Fruit fly (Drosophila melanogaster) whole organism, embryonic: ENCODE data around the gene MFS9.

Source experiments
- Asciz ChIP-seq: fragments of 200-800 bp; sonication (Bioruptor generic); optimal IDR thresholded peaks from 2 replicates; lab custom pipeline; 2017; ENCODE audit warnings: missing biosample characterization, mild to moderate bottlenecking, missing genetic modification characterization, missing genetic modification reagents
- CG12236 ChIP-seq: fragments of 200-800 bp; sonication (Bioruptor generic); optimal IDR thresholded peaks from 2 replicates; lab custom pipeline; 2016; ENCODE audit warnings: missing biosample characterization, missing genetic modification characterization
- CG12659 ChIP-seq: fragments of 200-800 bp; sonication (Bioruptor generic); optimal IDR thresholded peaks from 3 replicates; lab custom pipeline; 2017; ENCODE audit warnings: mild to moderate bottlenecking, missing biosample characterization, missing genetic modification reagents, missing genetic modification characterization
- CG13287 ChIP-seq: fragments of 200-800 bp; sonication (Bioruptor generic); IDR thresholded peaks from 2 replicates; pipeline ENCODE4 v1.3.6; 2022; ENCODE audit warnings: missing biosample characterization, missing genetic modification characterization; ENCODE audit not compliant: partially characterized antibody
- CG14050 ChIP-seq: fragments of 200-800 bp; sonication (Bioruptor generic); IDR thresholded peaks from 3 replicates; pipeline ENCODE4 v1.3.6; 2022; ENCODE audit warnings: missing biosample characterization, missing genetic modification characterization
- CG17802 ChIP-seq: fragments of 200-800 bp; sonication (Bioruptor generic); optimal IDR thresholded peaks from 2 replicates; lab custom pipeline; 2018; ENCODE audit warnings: missing biosample characterization, mild to moderate bottlenecking, missing genetic modification characterization, moderate library complexity
- CG2875 ChIP-seq: fragments of 200-800 bp; sonication (Bioruptor generic); optimal IDR thresholded peaks from 2 replicates; lab custom pipeline; 2017; ENCODE audit warnings: missing biosample characterization, mild to moderate bottlenecking, missing genetic modification characterization, missing genetic modification reagents
- CG31224 ChIP-seq: fragments of 200-800 bp; sonication (Bioruptor generic); IDR thresholded peaks from 2 replicates; pipeline ENCODE4 v1.3.6; 2022; ENCODE audit warnings: missing biosample characterization, missing genetic modification characterization
- CG34422 ChIP-seq: fragments of 200-800 bp; sonication (Bioruptor generic); IDR thresholded peaks from 3 replicates; pipeline ENCODE4 v1.3.6; 2022; ENCODE audit warnings: missing biosample characterization, missing genetic modification characterization
- CG4282 ChIP-seq: fragments of 200-800 bp; sonication (Bioruptor generic); optimal IDR thresholded peaks from 2 replicates; lab custom pipeline; 2016; ENCODE audit warnings: missing biosample characterization, missing genetic modification characterization
- CG4730 ChIP-seq: fragments of 200-800 bp; sonication (Bioruptor generic); IDR thresholded peaks from 2 replicates; pipeline ENCODE4 v1.3.6; 2022; ENCODE audit warnings: missing biosample characterization, missing genetic modification characterization
- CG5953 ChIP-seq: fragments of 200-800 bp; sonication (Bioruptor generic); IDR thresholded peaks from 2 replicates; pipeline ENCODE4 v1.3.6; 2022; ENCODE audit warnings: missing biosample characterization, missing genetic modification characterization
- CG6272 ChIP-seq: fragments of 200-800 bp; sonication (Bioruptor generic); IDR thresholded peaks from 2 replicates; pipeline ENCODE4 v1.3.6; 2022; ENCODE audit warnings: missing biosample characterization, missing genetic modification characterization
- CG7963 ChIP-seq: fragments of 200-800 bp; sonication (Bioruptor generic); IDR thresholded peaks from 3 replicates; pipeline ENCODE4 v1.3.6; 2022; ENCODE audit warnings: missing biosample characterization, missing genetic modification characterization; ENCODE audit not compliant: partially characterized antibody
- CG9215 ChIP-seq: fragments of 200-800 bp; sonication (Bioruptor generic); IDR thresholded peaks from 2 replicates; pipeline ENCODE4 v1.3.6; 2022; ENCODE audit warnings: missing biosample characterization, missing genetic modification characterization
- CG9797 ChIP-seq: fragments of 200-800 bp; sonication (Bioruptor generic); optimal IDR thresholded peaks from 3 replicates; lab custom pipeline; 2018; ENCODE audit warnings: missing biosample characterization, mild to moderate bottlenecking, missing genetic modification characterization
- CHES-1-like ChIP-seq: fragments of 200-800 bp; sonication (Bioruptor generic); optimal IDR thresholded peaks from 2 replicates; lab custom pipeline; 2016; ENCODE audit warnings: missing biosample characterization, missing genetic modification characterization
- Dbx ChIP-seq: fragments of 200-800 bp; sonication (Bioruptor generic); IDR thresholded peaks from 3 replicates; pipeline ENCODE4 v1.3.6; 2022; ENCODE audit warnings: missing biosample characterization, missing genetic modification characterization
- Deaf1 ChIP-seq: fragments of 200-800 bp; optimal IDR thresholded peaks from 3 replicates; lab custom pipeline; 2019; ENCODE audit warnings: missing biosample characterization, mild to moderate bottlenecking, missing genetic modification characterization, moderate library complexity
- Dll ChIP-seq: fragments of 200-800 bp; sonication (Bioruptor generic); IDR thresholded peaks from 4 replicates; pipeline ENCODE4 v1.3.6; 2022; ENCODE audit warnings: missing biosample characterization, missing genetic modification characterization; ENCODE audit not compliant: partially characterized antibody
- Elba2 ChIP-seq: fragments of 200-800 bp; sonication (Bioruptor generic); optimal IDR thresholded peaks from 3 replicates; lab custom pipeline; 2016; ENCODE audit warnings: missing biosample characterization, missing genetic modification characterization
- Ets65A ChIP-seq: fragments of 200-800 bp; sonication (Bioruptor generic); peaks from one replicate; lab custom pipeline; 2016; ENCODE audit warnings: missing biosample characterization, missing genetic modification characterization
- Jarid2 ChIP-seq: fragments of 200-800 bp; sonication (Bioruptor generic); optimal IDR thresholded peaks from 3 replicates; lab custom pipeline; 2017; ENCODE audit warnings: mild to moderate bottlenecking, missing biosample characterization, missing genetic modification reagents, missing genetic modification characterization
- Lim3 ChIP-seq: fragments of 200-800 bp; sonication (Bioruptor generic); IDR thresholded peaks from 2 replicates; pipeline ENCODE4 v1.3.6; 2022; ENCODE audit warnings: missing biosample characterization, missing genetic modification characterization
- Sox100B ChIP-seq: fragments of 200-800 bp; sonication (Bioruptor generic); optimal IDR thresholded peaks from 3 replicates; lab custom pipeline; 2018; ENCODE audit warnings: missing biosample characterization, mild to moderate bottlenecking, missing genetic modification characterization
- abd-A ChIP-seq: fragments of 200-800 bp; sonication (Bioruptor generic); optimal IDR thresholded peaks from 3 replicates; lab custom pipeline; 2019; ENCODE audit warnings: missing biosample characterization, mild to moderate bottlenecking, missing genetic modification characterization, moderate library complexity
- aop ChIP-seq: fragments of 200-800 bp; sonication (Bioruptor generic); IDR thresholded peaks from 2 replicates; pipeline ENCODE4 v1.3.6; 2022; ENCODE audit warnings: missing biosample characterization, missing genetic modification characterization
- ap ChIP-seq: fragments of 200-800 bp; sonication (Bioruptor generic); IDR thresholded peaks from 2 replicates; pipeline ENCODE4 v1.3.6; 2022; ENCODE audit warnings: missing biosample characterization, missing genetic modification characterization
- btn ChIP-seq: fragments of 200-800 bp; sonication (Bioruptor generic); optimal IDR thresholded peaks from 2 replicates; lab custom pipeline; 2016; ENCODE audit warnings: missing biosample characterization, missing genetic modification characterization
- ci ChIP-seq: fragments of 200-800 bp; sonication (Bioruptor generic); IDR thresholded peaks from 3 replicates; pipeline ENCODE4 v1.3.6; 2022; ENCODE audit warnings: missing biosample characterization, missing genetic modification characterization
- crol ChIP-seq: fragments of 200-800 bp; sonication (Bioruptor generic); IDR thresholded peaks from 2 replicates; pipeline ENCODE4 v1.3.6; 2022; ENCODE audit warnings: missing biosample characterization, missing genetic modification characterization
- dan ChIP-seq: fragments of 200-800 bp; sonication (Bioruptor generic); IDR thresholded peaks from 2 replicates; pipeline ENCODE4 v1.3.6; 2022; ENCODE audit warnings: missing biosample characterization, missing genetic modification characterization
- inv ChIP-seq: fragments of 200-800 bp; sonication (Bioruptor generic); IDR thresholded peaks from 2 replicates; pipeline ENCODE4 v1.3.6; 2022; ENCODE audit warnings: missing biosample characterization, missing genetic modification characterization; ENCODE audit not compliant: partially characterized antibody
- kay ChIP-seq: fragments of 200-800 bp; sonication (Bioruptor generic); optimal IDR thresholded peaks from 2 replicates; lab custom pipeline; 2016; ENCODE audit warnings: missing biosample characterization, missing genetic modification characterization
- knrl ChIP-seq: fragments of 200-800 bp; sonication (Bioruptor generic); IDR thresholded peaks from 3 replicates; pipeline ENCODE4 v1.3.6; 2022; ENCODE audit warnings: missing biosample characterization, missing genetic modification characterization; ENCODE audit not compliant: partially characterized antibody
- lab ChIP-seq: fragments of 200-800 bp; sonication (Bioruptor generic); optimal IDR thresholded peaks from 3 replicates; lab custom pipeline; 2017; ENCODE audit warnings: missing biosample characterization, missing genetic modification characterization, mild to moderate bottlenecking, moderate library complexity, missing genetic modification reagents
- lilli ChIP-seq: fragments of 200-800 bp; sonication (Bioruptor generic); optimal IDR thresholded peaks from 3 replicates; lab custom pipeline; 2016; ENCODE audit warnings: missing biosample characterization, missing genetic modification characterization
- lov ChIP-seq, 2 experiments: fragments of 200-800 bp in 1 of 2; fragments of >200 bp in 1 of 2; sonication (Bioruptor generic) in 1 of 2; IDR thresholded peaks in 1 of 2; optimal IDR thresholded peaks in 1 of 2; 2 replicates in 1 of 2; 3 replicates in 1 of 2; pipeline versions ENCODE4 v1.3.6 to Lab custom; 2017 to 2022; ENCODE audit warnings: missing biosample characterization in 1 of 2, missing genetic modification characterization in 1 of 2
- maf-S ChIP-seq: fragments of 200-800 bp; sonication (Bioruptor generic); optimal IDR thresholded peaks from 2 replicates; lab custom pipeline; 2016; ENCODE audit warnings: missing biosample characterization, missing genetic modification characterization
- pum ChIP-seq: fragments of 200-800 bp; sonication (Bioruptor generic); optimal IDR thresholded peaks from 2 replicates; lab custom pipeline; 2016; ENCODE audit warnings: missing biosample characterization, missing genetic modification characterization
- pzg ChIP-seq: fragments of 200-800 bp; sonication (Bioruptor generic); optimal IDR thresholded peaks from 3 replicates; lab custom pipeline; 2018; ENCODE audit warnings: missing biosample characterization, mild to moderate bottlenecking, missing genetic modification characterization, moderate library complexity
- schlank ChIP-seq: fragments of 200-800 bp; sonication (Bioruptor generic); optimal IDR thresholded peaks from 2 replicates; lab custom pipeline; 2018; ENCODE audit warnings: missing biosample characterization, mild to moderate bottlenecking, missing genetic modification characterization
- slbo ChIP-seq: fragments of 200-800 bp; sonication (Bioruptor generic); IDR thresholded peaks from 2 replicates; pipeline ENCODE4 v1.3.6; 2022; ENCODE audit warnings: missing biosample characterization, missing genetic modification characterization
- slp2 ChIP-seq: fragments of 200-800 bp; sonication (Bioruptor generic); optimal IDR thresholded peaks from 2 replicates; lab custom pipeline; 2016; ENCODE audit warnings: missing biosample characterization, missing genetic modification characterization
- tin ChIP-seq: fragments of 200-800 bp; sonication (Bioruptor generic); optimal IDR thresholded peaks from 3 replicates; lab custom pipeline; 2016; ENCODE audit warnings: missing biosample characterization, missing genetic modification characterization
- tna ChIP-seq: fragments of 200-800 bp; sonication (Bioruptor generic); IDR thresholded peaks from 2 replicates; pipeline ENCODE4 v1.3.6; 2022; ENCODE audit warnings: missing biosample characterization, missing genetic modification characterization; ENCODE audit not compliant: partially characterized antibody
- trem ChIP-seq: fragments of 200-800 bp; optimal IDR thresholded peaks from 3 replicates; lab custom pipeline; 2019; ENCODE audit warnings: missing biosample characterization, mild to moderate bottlenecking, missing genetic modification characterization, moderate library complexity
- unc-4 ChIP-seq: fragments of 200-800 bp; sonication (Bioruptor generic); IDR thresholded peaks from 2 replicates; pipeline ENCODE4 v1.3.6; 2022; ENCODE audit warnings: missing biosample characterization, missing genetic modification characterization; ENCODE audit not compliant: partially characterized antibody

Gene MFS9

dm6 chr3R:20558106-20558489 lies 45.8 kb upstream of the MFS9 start (continued):
- peak; percentile 100 for TF ChIP-seq CG9215 (GFP tag; lab: Robert Waterston, UW)
- no peak for TF ChIP-seq schlank (tag; lab: Kevin White, UChicago)
- peak; percentile 47 for TF ChIP-seq inv
- peak; percentile 24 for TF ChIP-seq CHES-1-like (GFP tag; lab: Kevin White, UChicago)
- peak; percentile 19 for TF ChIP-seq Sox100B (GFP tag; lab: Kevin White, UChicago)
- TF ChIP-seq Ets65A (GFP tag; lab: Kevin White, UChicago), result peak; percentile 94
- 0 out of 3 replicates have a peak, but pooled peaks have one; percentile 27 for TF ChIP-seq Dbx
- peak; percentile 25; the same call in 1 of the 2 replicates for TF ChIP-seq CG31224
- TF ChIP-seq CG5953 (GFP tag; lab: Robert Waterston, UW), result 0 out of 2 replicates have a peak, but pooled peaks have one; percentile 22
- TF ChIP-seq kay (GFP tag; lab: Kevin White, UChicago), result no peak
- peak; percentile 59 for TF ChIP-seq ci (GFP tag; lab: Robert Waterston, UW)
- peak; percentile 69 for TF ChIP-seq Dll
- TF ChIP-seq CG2875 (GFP tag; lab: Kevin White, UChicago), result peak; percentile 1
- TF ChIP-seq CG14050 (GFP tag; lab: Robert Waterston, UW), result no peak
- peak; percentile 33; the same call in 1 of the 3 replicates for TF ChIP-seq knrl (GFP tag; lab: Robert Waterston, UW)
- TF ChIP-seq pzg (GFP tag; lab: Kevin White, UChicago), result peak; percentile 76
- TF ChIP-seq tna (GFP tag; lab: Robert Waterston, UW), result 0 out of 2 replicates have a peak, but pooled peaks have one; percentile 9

- peak; percentile 41; the same call in 1 of the 2 replicates for TF ChIP-seq ap (GFP tag; lab: Robert Waterston, UW)
- peak; percentile 25 for TF ChIP-seq Deaf1 (tag; lab: Kevin White, UChicago)
- TF ChIP-seq dan (GFP tag; lab: Robert Waterston, UW), result no peak
- TF ChIP-seq maf-S, result peak; percentile 62
- peak; percentile 72 for TF ChIP-seq tin (GFP tag; lab: Kevin White, UChicago)
- peak; percentile 50 for TF ChIP-seq unc-4 (GFP tag; lab: Robert Waterston, UW)
- TF ChIP-seq CG17802, result peak; percentile 5
- TF ChIP-seq pum, result peak; percentile 64
- no peak for TF ChIP-seq aop
- no peak for TF ChIP-seq lov (optimal IDR thresholded peaks at IDR 0.05; lab: Kevin White, UChicago)
- TF ChIP-seq lov (GFP tag; IDR thresholded peaks at IDR 0.05; lab: Robert Waterston, UW), result no peak
- TF ChIP-seq Asciz (GFP tag; lab: Kevin White, UChicago), result no peak
- peak; percentile 75 for TF ChIP-seq CG34422 (GFP tag; lab: Robert Waterston, UW)
- TF ChIP-seq Jarid2 (GFP tag; lab: Kevin White, UChicago), result peak; percentile 53
- peak; percentile 52 for TF ChIP-seq CG13287 (GFP tag; lab: Robert Waterston, UW)
- TF ChIP-seq trem, result peak; percentile 37
- TF ChIP-seq CG7963 (GFP tag; lab: Robert Waterston, UW), result peak; percentile 71; the same call in 2 of the 3 replicates
- TF ChIP-seq Lim3 (GFP tag; lab: Robert Waterston, UW), result no peak
- TF ChIP-seq btn (GFP tag; lab: Kevin White, UChicago), result no peak
- peak; percentile 68 for TF ChIP-seq lab (GFP tag; lab: Kevin White, UChicago)
- peak; percentile 37 for TF ChIP-seq Elba2 (GFP tag; lab: Kevin White, UChicago)
- TF ChIP-seq CG12236 (GFP tag; lab: Kevin White, UChicago), result peak; percentile 12
- peak; percentile 56 for TF ChIP-seq slp2 (GFP tag; lab: Kevin White, UChicago)
- TF ChIP-seq slbo (GFP tag; lab: Robert Waterston, UW), result peak; percentile 93
- TF ChIP-seq abd-A (tag; lab: Kevin White, UChicago), result peak; percentile 34
- peak; percentile 56; the same call in 1 of the 2 replicates for TF ChIP-seq CG4730 (GFP tag; lab: Robert Waterston, UW)
- no peak for TF ChIP-seq crol (GFP tag; lab: Robert Waterston, UW)
- TF ChIP-seq CG9797 (GFP tag; lab: Kevin White, UChicago), result peak; percentile 45
- TF ChIP-seq lilli (GFP tag; lab: Kevin White, UChicago), result peak; percentile 77
- peak; percentile 78 for TF ChIP-seq CG12659
- no peak for TF ChIP-seq Dll
- TF ChIP-seq CG4282, result peak; percentile 99
- TF ChIP-seq CG6272 (GFP tag; lab: Robert Waterston, UW), result peak; percentile 80
These were observed 45.3 kb upstream of the MFS9 start, which contains the start of the genes DPCoAC and CG5180 for dm6 chr3R:20557415-20558105. TSS of gene DPCoAC (minus strand) at chr3R:20557667. TSS of gene CG5180 (plus strand) at chr3R:20557930.
